Fruit fly (Drosophila melanogaster): ENCODE measurements around the gene PolI.

The PolI gene

dm6 chr3R:8212594-8212993 lies 20.7 kb upstream of the PolI start (continued):
- TF ChIP-seq GATAe (GFP tag; conservative IDR thresholded peaks at IDR 0.05) (no peak; the same call in 1 of the 2 replicates), CG9609 (GFP tag; optimal IDR thresholded peaks at IDR 0.05) (peak; percentile 38), croc (GFP tag; conservative IDR thresholded peaks at IDR 0.05) (peak; percentile 26; the same call in 2 of the 3 replicates), tap (tag; optimal IDR thresholded peaks at IDR 0.05) (no peak), CG3995 (GFP tag; optimal IDR thresholded peaks at IDR 0.05) (no peak), CG7963 (GFP tag; IDR thresholded peaks at IDR 0.05; ENCODE audit: partially characterized antibody) (no peak), bab2 (GFP tag; optimal IDR thresholded peaks at IDR 0.05) (peak; percentile 70), Side (GFP tag; optimal IDR thresholded peaks at IDR 0.05) (peak; percentile 44), CG4424 (GFP tag; optimal IDR thresholded peaks at IDR 0.05) (peak; percentile 51), CG7839 (tag; optimal IDR thresholded peaks at IDR 0.05) (peak; percentile 61), CG12299 (tag; optimal IDR thresholded peaks at IDR 0.05) (no peak), repo (GFP tag; optimal IDR thresholded peaks at IDR 0.05) (no peak), p53 (GFP tag; optimal IDR thresholded peaks at IDR 0.05) (peak; percentile 3), bcd (GFP tag; optimal IDR thresholded peaks at IDR 0.05) (peak; percentile 23), stwl (tag; optimal IDR thresholded peaks at IDR 0.05) (no peak), NK7.1 (GFP tag; optimal IDR thresholded peaks at IDR 0.05) (peak; percentile 28), CG17612 (GFP tag; IDR thresholded peaks at IDR 0.05) (no peak), Hey (tag; optimal IDR thresholded peaks at IDR 0.05) (no peak), CG18262 (tag; optimal IDR thresholded peaks at IDR 0.05) (peak; percentile 76), sob (GFP tag; IDR thresholded peaks at IDR 0.05) (peak; percentile 42; the same call in 1 of the 2 replicates), CG17385 (GFP tag; optimal IDR thresholded peaks at IDR 0.05) (peak; percentile 26), sqz (GFP tag; optimal IDR thresholded peaks at IDR 0.05) (no peak), CG30403 (GFP tag; optimal IDR thresholded peaks at IDR 0.05) (peak; percentile 19), kah (GFP tag; optimal IDR thresholded peaks at IDR 0.05) (no peak), gcm2 (GFP tag; optimal IDR thresholded peaks at IDR 0.05) (no peak), her (GFP tag; optimal IDR thresholded peaks at IDR 0.05) (peak; percentile 24), ftz-f1 (GFP tag; optimal IDR thresholded peaks at IDR 0.05) (no peak), sc (optimal IDR thresholded peaks at IDR 0.05) (no peak), sc (GFP tag; optimal IDR thresholded peaks at IDR 0.05) (peak; percentile 63), Tbp (GFP tag; optimal IDR thresholded peaks at IDR 0.05) (no peak), CG7745 (tag; optimal IDR thresholded peaks at IDR 0.05) (no peak), Mrtf (GFP tag; IDR thresholded peaks at IDR 0.05) (no peak), CG17359 (tag; optimal IDR thresholded peaks at IDR 0.05) (peak; percentile 71), MBD-R2 (GFP tag; IDR thresholded peaks at IDR 0.05) (no peak), CG9797 (GFP tag; optimal IDR thresholded peaks at IDR 0.05) (no peak), eve (GFP tag; optimal IDR thresholded peaks at IDR 0.05) (no peak), psq (GFP tag; optimal IDR thresholded peaks at IDR 0.05) (peak; percentile 15), slp2 (GFP tag; optimal IDR thresholded peaks at IDR 0.05) (peak; percentile 41), vvl (GFP tag; IDR thresholded peaks at IDR 0.05) (peak; percentile 84), lilli (GFP tag; optimal IDR thresholded peaks at IDR 0.05) (peak; percentile 39), CG32772 (GFP tag; IDR thresholded peaks at IDR 0.05) (no peak), wdn (GFP tag; IDR thresholded peaks at IDR 0.05) (no peak), usp (GFP tag; optimal IDR thresholded peaks at IDR 0.05) (no peak), CG3847 (GFP tag; IDR thresholded peaks at IDR 0.05) (no peak), onecut (GFP tag; IDR thresholded peaks at IDR 0.05) (peak; percentile 45), insv (GFP tag; optimal IDR thresholded peaks at IDR 0.05) (no peak), CG1233 (GFP tag; optimal IDR thresholded peaks at IDR 0.05) (peak; percentile 30), D19B (GFP tag; optimal IDR thresholded peaks at IDR 0.05) (no peak), CG4854 (GFP tag; optimal IDR thresholded peaks at IDR 0.05) (no peak), CG10209 (GFP tag; optimal IDR thresholded peaks at IDR 0.05) (peak; percentile 74), da (GFP tag; optimal IDR thresholded peaks at IDR 0.05) (no peak), CG6654 (GFP tag; optimal IDR thresholded peaks at IDR 0.05) (peak; percentile 0)
